Worm (Caenorhabditis elegans): ENCODE results near the gene D1014.6.

D1014.6 gene

ce11 chrV:8090595-8090994 lies 30.4 kb upstream of the D1014.6 start, which contains the start of gene str-130:
TSS of gene str-130 (minus strand) at chrV:8090695.
- no peak for TF ChIP-seq snpc-4 (tag; optimal IDR thresholded peaks at IDR 0.05)
- TF ChIP-seq aha-1 (tag; optimal IDR thresholded peaks at IDR 0.05) = no peak
- TF ChIP-seq sup-37 (GFP tag; optimal IDR thresholded peaks at IDR 0.05) = no peak
- TF ChIP-seq ceh-82 (tag; optimal IDR thresholded peaks at IDR 0.05) = no peak
- no peak for TF ChIP-seq C34B4.2 (tag; optimal IDR thresholded peaks at IDR 0.05)
- no peak for TF ChIP-seq mdl-1 (tag; optimal IDR thresholded peaks at IDR 0.05)
- no peak for TF ChIP-seq ceh-63 (GFP tag; optimal IDR thresholded peaks at IDR 0.05)
- TF ChIP-seq nhr-11 (tag; optimal IDR thresholded peaks at IDR 0.05) = no peak
- no peak for TF ChIP-seq egl-13 (tag; optimal IDR thresholded peaks at IDR 0.05)
- no peak for TF ChIP-seq hpl-2 (GFP tag; optimal IDR thresholded peaks at IDR 0.05)
- TF ChIP-seq vab-15 (tag; optimal IDR thresholded peaks at IDR 0.05) = no peak
- TF ChIP-seq tlp-1 (tag; optimal IDR thresholded peaks at IDR 0.05) = no peak
- TF ChIP-seq grh-1 (GFP tag; IDR thresholded peaks at IDR 0.05) = no peak

ce11 chrV:8092385-8092784 lies 28.6 kb upstream of the D1014.6 start, which contains the start of gene str-129:
TSS of gene str-129 (minus strand) at chrV:8092485.
- TF ChIP-seq fkh-10 (GFP tag; optimal IDR thresholded peaks at IDR 0.05) (no peak), sptf-1 (tag; optimal IDR thresholded peaks at IDR 0.05) (no peak), nhr-237 (tag; optimal IDR thresholded peaks at IDR 0.05) (no peak), hlh-17 (GFP tag; optimal IDR thresholded peaks at IDR 0.05; ENCODE audit: borderline replicate concordance) (no peak), fkh-8 (tag; optimal IDR thresholded peaks at IDR 0.05) (no peak), snpc-4 (tag; optimal IDR thresholded peaks at IDR 0.05) (no peak)

ce11 chrV:8095378-8095777 lies 25.6 kb upstream of the D1014.6 start, which contains the start of gene str-146:
TSS of gene str-146 (minus strand) at chrV:8095478.
- no peak for TF ChIP-seq nhr-237 (tag; optimal IDR thresholded peaks at IDR 0.05)
- TF ChIP-seq vab-15 (tag; optimal IDR thresholded peaks at IDR 0.05) = no peak
- TF ChIP-seq nhr-28 (tag; optimal IDR thresholded peaks at IDR 0.05) = no peak
- no peak for TF ChIP-seq Y116A8C.19 (tag; optimal IDR thresholded peaks at IDR 0.05; ENCODE audit: borderline replicate concordance)
- no peak for TF ChIP-seq lsy-2 (tag; optimal IDR thresholded peaks at IDR 0.05)
- TF ChIP-seq fkh-10 (GFP tag; optimal IDR thresholded peaks at IDR 0.05) = no peak
- TF ChIP-seq pag-3 (tag; optimal IDR thresholded peaks at IDR 0.05; ENCODE audit: borderline replicate concordance, insufficient read depth) = no peak
- no peak for TF ChIP-seq nhr-84 (tag; optimal IDR thresholded peaks at IDR 0.05)
- no peak for TF ChIP-seq nhr-90 (tag; optimal IDR thresholded peaks at IDR 0.05; ENCODE audit: poor library complexity)
- no peak for TF ChIP-seq fos-1 (tag; optimal IDR thresholded peaks at IDR 0.05)

- TF ChIP-seq ceh-82 (tag; optimal IDR thresholded peaks at IDR 0.05) (no peak), pqm-1 (tag; optimal IDR thresholded peaks at IDR 0.05) (no peak), sptf-1 (tag; optimal IDR thresholded peaks at IDR 0.05) (no peak), pax-3 (tag; optimal IDR thresholded peaks at IDR 0.05) (no peak), ama-1 (optimal IDR thresholded peaks at IDR 0.05) (no peak), swsn-7 (tag; optimal IDR thresholded peaks at IDR 0.05) (no peak), dpl-1 (GFP tag; optimal IDR thresholded peaks at IDR 0.05) (no peak), C04F5.9 (tag; optimal IDR thresholded peaks at IDR 0.05) (no peak), fkh-4 (tag; optimal IDR thresholded peaks at IDR 0.05; ENCODE audit: borderline replicate concordance) (no peak), unc-130 (tag; optimal IDR thresholded peaks at IDR 0.05) (no peak), aha-1 (tag; optimal IDR thresholded peaks at IDR 0.05) (no peak), nhr-19 (GFP tag; conservative IDR thresholded peaks at IDR 0.05) (no peak), skn-1 (tag; optimal IDR thresholded peaks at IDR 0.05) (no peak), Y116A8C.19 (tag; optimal IDR thresholded peaks at IDR 0.05; ENCODE audit: borderline replicate concordance) (no peak), fos-1 (tag; optimal IDR thresholded peaks at IDR 0.05) (no peak), nhr-71 (tag; optimal IDR thresholded peaks at IDR 0.05) (no peak)
Measured at ce11 chrV:8098239-8098638, 22.7 kb upstream of the D1014.6 start, which contains the start of gene str-145. TSS of gene str-145 (minus strand) at chrV:8098339.
